Fruit fly (Drosophila melanogaster) whole organism, pupa: Measurements from ENCODE around the gene bi.

Source experiments
- CG13204 ChIP-seq: fragments of 200-800 bp; sonication (Bioruptor generic); optimal IDR thresholded peaks from 2 replicates; lab custom pipeline; 2018; ENCODE audit warnings: missing biosample characterization, mild to moderate bottlenecking, missing genetic modification characterization, moderate library complexity
- CG15710 ChIP-seq: fragments of 200-800 bp; sonication (Bioruptor generic); optimal IDR thresholded peaks from 2 replicates; lab custom pipeline; 2018; ENCODE audit warnings: missing biosample characterization, mild to moderate bottlenecking, missing genetic modification characterization, moderate library complexity
- CG17806 ChIP-seq: fragments of 200-800 bp; sonication (Bioruptor generic); optimal IDR thresholded peaks from 2 replicates; lab custom pipeline; 2018; ENCODE audit warnings: missing biosample characterization, mild to moderate bottlenecking, missing genetic modification characterization, moderate library complexity
- CG4496 ChIP-seq: fragments of 200-800 bp; sonication (Bioruptor generic); IDR thresholded peaks from 3 replicates; pipeline ENCODE4 v1.3.6; 2022; ENCODE audit warnings: missing biosample characterization, missing genetic modification characterization
- D1 ChIP-seq: fragments of 200-800 bp; sonication (Bioruptor generic); optimal IDR thresholded peaks from 2 replicates; lab custom pipeline; 2018; ENCODE audit warnings: missing biosample characterization, mild to moderate bottlenecking, missing genetic modification characterization, moderate library complexity
- Ets98B ChIP-seq: fragments of 200-800 bp; sonication (Bioruptor generic); IDR thresholded peaks from 2 replicates; pipeline ENCODE4 v1.3.6; 2022; ENCODE audit warnings: missing biosample characterization, missing genetic modification characterization
- Pif1A ChIP-seq: fragments of 200-800 bp; sonication (Bioruptor generic); optimal IDR thresholded peaks from 3 replicates; lab custom pipeline; 2016; ENCODE audit warnings: missing biosample characterization, missing genetic modification characterization
- Pif1B ChIP-seq: fragments of 200-800 bp; sonication (Bioruptor generic); optimal IDR thresholded peaks from 3 replicates; lab custom pipeline; 2016; ENCODE audit warnings: missing biosample characterization, missing genetic modification characterization
- rn ChIP-seq: fragments of 200-800 bp; sonication (Bioruptor generic); IDR thresholded peaks from 2 replicates; pipeline ENCODE4 v1.3.6; 2022; ENCODE audit warnings: missing biosample characterization, missing genetic modification characterization

dm6 chrX:4473940-4474339, 61.3 kb downstream of the bi start:
- TF ChIP-seq Pif1A (GFP tag; lab: Kevin White, UChicago) = no peak
- TF ChIP-seq Pif1B (GFP tag; lab: Kevin White, UChicago) = no peak
- TF ChIP-seq CG17806 (tag; lab: Kevin White, UChicago) = no peak
- no peak for TF ChIP-seq Ets98B
- TF ChIP-seq D1 (tag; lab: Kevin White, UChicago) = no peak
- TF ChIP-seq rn (GFP tag; lab: Robert Waterston, UW) = no peak
- TF ChIP-seq CG13204 (GFP tag; lab: Kevin White, UChicago) = no peak
- no peak for TF ChIP-seq CG15710 (tag; lab: Kevin White, UChicago)
- TF ChIP-seq CG4496 (GFP tag; lab: Robert Waterston, UW) = no peak
